Fruit fly (Drosophila melanogaster): ENCODE results near the gene CG14810.

Gene CG14810

DNA sequence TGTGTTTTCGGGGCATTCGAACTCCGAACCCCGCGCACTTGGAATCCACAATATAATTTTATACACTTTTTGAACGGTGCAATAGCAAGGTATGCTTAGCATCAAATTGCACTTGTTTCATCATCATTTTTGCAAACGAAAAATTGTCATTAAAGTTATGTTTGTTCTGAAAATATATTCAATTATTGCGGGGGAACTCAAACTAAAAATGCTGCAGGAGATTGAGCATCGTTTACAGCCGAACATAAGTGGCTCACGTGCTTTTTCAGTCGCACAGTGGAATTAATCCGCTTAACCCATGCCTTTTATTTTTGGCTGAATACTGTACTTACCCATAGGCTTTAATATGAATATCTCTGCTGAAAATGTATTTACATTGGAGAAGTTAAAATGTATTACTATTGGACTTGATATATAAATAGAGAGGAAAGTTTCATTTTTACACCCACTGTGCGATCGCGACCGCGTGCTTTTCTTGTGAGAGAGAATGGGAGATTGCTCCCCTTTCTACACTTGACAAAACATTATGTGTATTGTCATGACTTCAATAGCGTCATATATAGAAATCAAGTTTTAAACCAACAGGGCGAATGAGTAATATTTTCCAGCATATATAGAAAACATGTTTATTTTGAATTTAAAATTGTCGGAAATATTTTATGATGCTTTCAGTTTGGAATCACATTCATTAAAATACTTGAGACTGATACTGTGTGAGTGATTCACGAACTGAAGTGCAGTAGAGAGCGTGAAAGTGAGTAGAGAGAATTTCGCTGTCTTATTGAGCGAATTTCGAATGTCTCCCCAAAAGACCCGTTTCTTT is 10.5 kb upstream of the CG14810 start (continued):
- TF ChIP-seq gem (tag; optimal IDR thresholded peaks at IDR 0.05) (peak; percentile 97), CG3163 (GFP tag; optimal IDR thresholded peaks at IDR 0.05) (peak; percentile 83), Oaz (GFP tag; IDR thresholded peaks at IDR 0.05) (peak; percentile 94), tgo (GFP tag; IDR thresholded peaks at IDR 0.05) (peak; percentile 97), CG2202 (tag; optimal IDR thresholded peaks at IDR 0.05) (peak; percentile 73), ash1 (GFP tag; optimal IDR thresholded peaks at IDR 0.05) (peak; percentile 64), CG2129 (GFP tag; IDR thresholded peaks at IDR 0.05; ENCODE audit: partially characterized antibody) (no peak), CG4854 (GFP tag; optimal IDR thresholded peaks at IDR 0.05) (peak; percentile 89), maf-S (GFP tag; optimal IDR thresholded peaks at IDR 0.05) (peak; percentile 91), CG16815 (GFP tag; optimal IDR thresholded peaks at IDR 0.05) (peak; percentile 85), Rfx (GFP tag; IDR thresholded peaks at IDR 0.05) (peak; percentile 99), scrt (GFP tag; optimal IDR thresholded peaks at IDR 0.05) (peak; percentile 91), ssp (GFP tag; IDR thresholded peaks at IDR 0.05) (peak; percentile 88), CG18764 (GFP tag; optimal IDR thresholded peaks at IDR 0.05) (peak; percentile 85), Fer1 (GFP tag; optimal IDR thresholded peaks at IDR 0.05) (peak; percentile 95), az2 (GFP tag; optimal IDR thresholded peaks at IDR 0.05) (peak; percentile 94), unc-4 (GFP tag; IDR thresholded peaks at IDR 0.05; ENCODE audit: partially characterized antibody) (no peak), Optix (GFP tag; IDR thresholded peaks at IDR 0.05) (peak; percentile 93), CG6813 (GFP tag; optimal IDR thresholded peaks at IDR 0.05) (peak; percentile 95), Sry-β (GFP tag; optimal IDR thresholded peaks at IDR 0.05) (peak; percentile 71), Pdp1 (GFP tag; optimal IDR thresholded peaks at IDR 0.05) (peak; percentile 92 to 93), repo (GFP tag; optimal IDR thresholded peaks at IDR 0.05) (peak; percentile 90), Lhr (GFP tag; optimal IDR thresholded peaks at IDR 0.05) (peak; percentile 82), Hr78 (GFP tag; optimal IDR thresholded peaks at IDR 0.05) (peak in 1 of 2 experiments; percentile 83), Elba2 (GFP tag; optimal IDR thresholded peaks at IDR 0.05) (no peak), her (GFP tag; optimal IDR thresholded peaks at IDR 0.05) (peak; percentile 89), run (tag; optimal IDR thresholded peaks at IDR 0.05) (peak; percentile 92), Dip3 (GFP tag; optimal IDR thresholded peaks at IDR 0.05) (peak; percentile 94), CG18476 (GFP tag; optimal IDR thresholded peaks at IDR 0.05) (peak; percentile 92), CG4617 (GFP tag; optimal IDR thresholded peaks at IDR 0.05; ENCODE audit: borderline replicate concordance) (peak; percentile 89), CG17385 (GFP tag; optimal IDR thresholded peaks at IDR 0.05) (peak; percentile 91), grau (tag; optimal IDR thresholded peaks at IDR 0.05) (peak; percentile 95), CG11695 (GFP tag; IDR thresholded peaks at IDR 0.05) (peak; percentile 95), Six4 (GFP tag; optimal IDR thresholded peaks at IDR 0.05) (peak; percentile 88), CG17829 (tag; optimal IDR thresholded peaks at IDR 0.05) (peak; percentile 94), Poxn (GFP tag; IDR thresholded peaks at IDR 0.05) (peak; percentile 88), CG9876 (GFP tag; optimal IDR thresholded peaks at IDR 0.05) (peak; percentile 79), HmgZ (tag; optimal IDR thresholded peaks at IDR 0.05) (peak; percentile 97), CG10654 (GFP tag; optimal IDR thresholded peaks at IDR 0.05) (peak; percentile 91), CG1024 (GFP tag; IDR thresholded peaks at IDR 0.05) (peak; percentile 93), CG4730 (GFP tag; IDR thresholded peaks at IDR 0.05) (peak; percentile 96), ci (GFP tag; IDR thresholded peaks at IDR 0.05) (peak; percentile 99), CG8290 (GFP tag; optimal IDR thresholded peaks at IDR 0.05) (peak; percentile 81), CG8290 (tag; optimal IDR thresholded peaks at IDR 0.05) (peak in 1 of 2 experiments; percentile 99), dmrt99B (tag; optimal IDR thresholded peaks at IDR 0.05) (peak; percentile 96), CG9817 (tag; optimal IDR thresholded peaks at IDR 0.05) (peak; percentile 95), CG17912 (GFP tag; optimal IDR thresholded peaks at IDR 0.05) (peak; percentile 61), mld (GFP tag; IDR thresholded peaks at IDR 0.05; ENCODE audit: partially characterized antibody) (no peak), kah (GFP tag; optimal IDR thresholded peaks at IDR 0.05) (peak; percentile 86)

Data from whole organism, embryonic.